Fruit fly (Drosophila melanogaster) whole organism: Measurements from ENCODE around the gene ppk.

Experiments used
- CG8478 ChIP-seq: fragments of >200 bp; optimal IDR thresholded peaks from 2 replicates; lab custom pipeline; 2018; ENCODE audit warnings: inconsistent platforms
- Dll ChIP-seq: fragments of >200 bp; optimal IDR thresholded peaks from 2 replicates; lab custom pipeline; 2017
- pan ChIP-seq: fragments of >200 bp; optimal IDR thresholded peaks from 2 replicates; lab custom pipeline; 2017
- usp ChIP-seq: fragments of >200 bp; optimal IDR thresholded peaks from 2 replicates; lab custom pipeline; 2017; ENCODE audit warnings: missing biosample characterization, missing genetic modification characterization, mixed read lengths

dm6 chr2L:14422029-14422831 is 41.3 kb upstream of the ppk start:
- no peak for TF ChIP-seq Dll (lab: Kevin White, UChicago)
- TF ChIP-seq CG8478, result no peak
- no peak for TF ChIP-seq usp (GFP tag; lab: Kevin White, UChicago)
- TF ChIP-seq pan (lab: Kevin White, UChicago), result no peak
